Fruit fly (Drosophila melanogaster) whole organism, embryonic: ENCODE measurements around the gene Rbp6.

Experiments
- BEAF-32 ChIP-seq: fragments of 200-800 bp; sonication (Bioruptor generic); optimal IDR thresholded peaks from 3 replicates; lab custom pipeline; 2017; ENCODE audit warnings: missing biosample characterization, missing genetic modification characterization, mild to moderate bottlenecking, moderate library complexity, missing genetic modification reagents
- Bdp1 ChIP-seq: fragments of 200-800 bp; sonication (Bioruptor generic); optimal IDR thresholded peaks from 3 replicates; lab custom pipeline; 2016; ENCODE audit warnings: missing biosample characterization, missing genetic modification characterization
- CG1024 ChIP-seq: fragments of 200-800 bp; sonication (Bioruptor generic); IDR thresholded peaks from 2 replicates; pipeline ENCODE4 v1.3.6; 2022; ENCODE audit warnings: missing biosample characterization, missing genetic modification characterization
- CG10267 ChIP-seq: fragments of 200-800 bp; sonication (Bioruptor generic); optimal IDR thresholded peaks from 2 replicates; lab custom pipeline; 2018; ENCODE audit warnings: missing biosample characterization, mild to moderate bottlenecking, missing genetic modification characterization, moderate library complexity
- CG10979 ChIP-seq: fragments of 200-800 bp; sonication (Bioruptor generic); optimal IDR thresholded peaks from 2 replicates; lab custom pipeline; 2018; ENCODE audit warnings: missing biosample characterization, mild to moderate bottlenecking, missing genetic modification characterization, moderate library complexity
- CG12071 ChIP-seq: fragments of 200-800 bp; sonication (Bioruptor generic); optimal IDR thresholded peaks from 3 replicates; lab custom pipeline; 2018; ENCODE audit warnings: missing biosample characterization, mild to moderate bottlenecking, missing genetic modification characterization
- CG12104 ChIP-seq: fragments of 200-800 bp; sonication (Bioruptor generic); optimal IDR thresholded peaks from 3 replicates; lab custom pipeline; 2016; ENCODE audit warnings: missing biosample characterization, missing genetic modification characterization
- CG12299 ChIP-seq: fragments of 200-800 bp; sonication (Bioruptor generic); optimal IDR thresholded peaks from 2 replicates; lab custom pipeline; 2018; ENCODE audit warnings: missing biosample characterization, mild to moderate bottlenecking, missing genetic modification characterization
- CG1233 ChIP-seq: fragments of 200-800 bp; sonication (Bioruptor generic); optimal IDR thresholded peaks from 4 replicates; lab custom pipeline; 2018; ENCODE audit warnings: missing biosample characterization, mild to moderate bottlenecking, missing genetic modification characterization
- CG13424 ChIP-seq: fragments of 200-800 bp; sonication (Bioruptor generic); optimal IDR thresholded peaks from 2 replicates; lab custom pipeline; 2019; ENCODE audit warnings: missing biosample characterization, mild to moderate bottlenecking, missing genetic modification characterization, moderate library complexity
- CG1603 ChIP-seq: fragments of 200-800 bp; sonication (Bioruptor generic); optimal IDR thresholded peaks from 2 replicates; lab custom pipeline; 2019; ENCODE audit warnings: missing biosample characterization, mild to moderate bottlenecking, missing genetic modification characterization, moderate library complexity
- CG16813 ChIP-seq: fragments of 200-800 bp; sonication (Bioruptor generic); IDR thresholded peaks from 3 replicates; pipeline ENCODE4 v1.3.6; 2022; ENCODE audit warnings: missing biosample characterization, missing genetic modification characterization; ENCODE audit not compliant: partially characterized antibody
- CG17328 ChIP-seq: fragments of 200-800 bp; sonication (Bioruptor generic); IDR thresholded peaks from 2 replicates; pipeline ENCODE4 v1.3.6; 2022; ENCODE audit warnings: missing biosample characterization, missing genetic modification characterization
- CG17361 ChIP-seq: fragments of 200-800 bp; sonication (Bioruptor generic); IDR thresholded peaks from 3 replicates; pipeline ENCODE4 v1.3.6; 2022; ENCODE audit warnings: missing biosample characterization, missing genetic modification characterization
- CG17568 ChIP-seq: fragments of 200-800 bp; sonication (Bioruptor generic); optimal IDR thresholded peaks from 2 replicates; lab custom pipeline; 2018; ENCODE audit warnings: missing biosample characterization, mild to moderate bottlenecking, missing genetic modification characterization, moderate library complexity
- CG17829 ChIP-seq: fragments of 200-800 bp; optimal IDR thresholded peaks from 2 replicates; lab custom pipeline; 2019; ENCODE audit warnings: missing biosample characterization, mild to moderate bottlenecking, missing genetic modification characterization, moderate library complexity
- CG30431 ChIP-seq: fragments of 200-800 bp; sonication (Bioruptor generic); optimal IDR thresholded peaks from 2 replicates; lab custom pipeline; 2017; ENCODE audit warnings: missing biosample characterization, missing genetic modification characterization
- CG34422 ChIP-seq: fragments of 200-800 bp; sonication (Bioruptor generic); IDR thresholded peaks from 3 replicates; pipeline ENCODE4 v1.3.6; 2022; ENCODE audit warnings: missing biosample characterization, missing genetic modification characterization
- CG3995 ChIP-seq: fragments of 200-800 bp; sonication (Bioruptor generic); optimal IDR thresholded peaks from 3 replicates; lab custom pipeline; 2016; ENCODE audit warnings: missing biosample characterization, missing genetic modification characterization
- CG8478 ChIP-seq: fragments of >200 bp; optimal IDR thresholded peaks from 2 replicates; lab custom pipeline; 2018
- CG9727 ChIP-seq: fragments of 200-800 bp; sonication (Bioruptor generic); optimal IDR thresholded peaks from 3 replicates; lab custom pipeline; 2017; ENCODE audit warnings: missing biosample characterization, mild to moderate bottlenecking, missing genetic modification characterization
- CrebB ChIP-seq: fragments of 200-800 bp; sonication (Bioruptor generic); optimal IDR thresholded peaks from 3 replicates; lab custom pipeline; 2018; ENCODE audit warnings: missing biosample characterization, mild to moderate bottlenecking, missing genetic modification characterization
- Drgx ChIP-seq: fragments of 200-800 bp; sonication (Bioruptor generic); IDR thresholded peaks from 2 replicates; pipeline ENCODE4 v1.3.6; 2022; ENCODE audit warnings: missing biosample characterization, missing genetic modification characterization
- E2f1 ChIP-seq: fragments of 200-800 bp; sonication (Bioruptor generic); IDR thresholded peaks from 2 replicates; pipeline ENCODE4 v1.3.6; 2022; ENCODE audit warnings: missing biosample characterization, missing genetic modification characterization
- Gsc ChIP-seq: fragments of 200-800 bp; sonication (Bioruptor generic); IDR thresholded peaks from 2 replicates; pipeline ENCODE4 v1.3.6; 2022; ENCODE audit warnings: missing biosample characterization, missing genetic modification characterization
- Hmr ChIP-seq: fragments of 200-800 bp; sonication (Bioruptor generic); optimal IDR thresholded peaks from 3 replicates; lab custom pipeline; 2017; ENCODE audit warnings: mild to moderate bottlenecking, missing biosample characterization, missing genetic modification reagents, missing genetic modification characterization
- Meics ChIP-seq: fragments of 200-800 bp; sonication (Bioruptor generic); optimal IDR thresholded peaks from 2 replicates; lab custom pipeline; 2017; ENCODE audit warnings: missing biosample characterization, mild to moderate bottlenecking, missing genetic modification characterization
- NFAT ChIP-seq: fragments of 200-800 bp; sonication (Bioruptor generic); IDR thresholded peaks from 2 replicates; pipeline ENCODE4 v1.3.6; 2022; ENCODE audit warnings: missing biosample characterization, missing genetic modification characterization
- NfI ChIP-seq: fragments of 200-800 bp; sonication (Bioruptor generic); optimal IDR thresholded peaks from 3 replicates; lab custom pipeline; 2018; ENCODE audit warnings: missing biosample characterization, mild to moderate bottlenecking, missing genetic modification characterization, moderate library complexity
- Opbp ChIP-seq: fragments of 200-800 bp; sonication (Bioruptor generic); IDR thresholded peaks from 3 replicates; pipeline ENCODE4 v1.3.6; 2022; ENCODE audit warnings: missing biosample characterization, missing genetic modification characterization; ENCODE audit not compliant: partially characterized antibody
- amos ChIP-seq: fragments of 200-800 bp; sonication (Bioruptor generic); IDR thresholded peaks from 2 replicates; pipeline ENCODE4 v1.3.6; 2022; ENCODE audit warnings: missing biosample characterization, missing genetic modification characterization; ENCODE audit not compliant: partially characterized antibody
- bab2 ChIP-seq: fragments of 200-800 bp; sonication (Bioruptor generic); optimal IDR thresholded peaks from 2 replicates; lab custom pipeline; 2016; ENCODE audit warnings: missing biosample characterization, missing genetic modification characterization
- chm ChIP-seq: fragments of 200-800 bp; sonication (Bioruptor generic); IDR thresholded peaks from 2 replicates; pipeline ENCODE4 v1.3.6; 2022; ENCODE audit warnings: missing biosample characterization, missing genetic modification characterization
- crc ChIP-seq: fragments of 200-800 bp; sonication (Bioruptor generic); optimal IDR thresholded peaks from 2 replicates; lab custom pipeline; 2016; ENCODE audit warnings: missing biosample characterization, missing genetic modification characterization
- croc ChIP-seq: fragments of 200-800 bp; sonication (Bioruptor generic); conservative IDR thresholded peaks from 3 replicates; pipeline ENCODE4 v1.3.6; 2022; ENCODE audit warnings: missing biosample characterization, missing genetic modification characterization
- dm ChIP-seq: fragments of 200-800 bp; sonication (Bioruptor generic); optimal IDR thresholded peaks from 3 replicates; lab custom pipeline; 2016; ENCODE audit warnings: missing biosample characterization, missing genetic modification characterization
- ftz-f1 ChIP-seq: fragments of 200-800 bp; sonication (Bioruptor generic); optimal IDR thresholded peaks from 2 replicates; lab custom pipeline; 2016; ENCODE audit warnings: missing biosample characterization, missing genetic modification characterization
- gcm2 ChIP-seq: fragments of 200-800 bp; sonication (Bioruptor generic); optimal IDR thresholded peaks from 2 replicates; lab custom pipeline; 2016; ENCODE audit warnings: missing biosample characterization, missing genetic modification characterization
- jumu ChIP-seq: fragments of 200-800 bp; sonication (Bioruptor generic); optimal IDR thresholded peaks from 3 replicates; lab custom pipeline; 2016; ENCODE audit warnings: missing biosample characterization, missing genetic modification characterization
- lmd ChIP-seq: fragments of 200-800 bp; sonication (Bioruptor generic); IDR thresholded peaks from 2 replicates; pipeline ENCODE4 v1.3.6; 2022; ENCODE audit warnings: missing biosample characterization, missing genetic modification characterization
- nerfin-1 ChIP-seq: fragments of 200-800 bp; sonication (Bioruptor generic); optimal IDR thresholded peaks from 3 replicates; lab custom pipeline; 2019; ENCODE audit warnings: missing biosample characterization, mild to moderate bottlenecking, missing genetic modification characterization, moderate library complexity
- onecut ChIP-seq: fragments of 200-800 bp; sonication (Bioruptor generic); IDR thresholded peaks from 2 replicates; pipeline ENCODE4 v1.3.6; 2022; ENCODE audit warnings: missing biosample characterization, missing genetic modification characterization
- otp ChIP-seq: fragments of 200-800 bp; sonication (Bioruptor generic); IDR thresholded peaks from 3 replicates; pipeline ENCODE4, ENCODE4 v1.3.6; 2022; ENCODE audit warnings: missing biosample characterization, missing genetic modification characterization
- row ChIP-seq: fragments of 200-800 bp; sonication (Bioruptor generic); IDR thresholded peaks from 3 replicates; pipeline ENCODE4 v1.3.6; 2022; ENCODE audit warnings: missing biosample characterization, missing genetic modification characterization
- shn ChIP-seq: fragments of 200-800 bp; sonication (Bioruptor generic); optimal IDR thresholded peaks from 3 replicates; lab custom pipeline; 2016; ENCODE audit warnings: missing biosample characterization, missing genetic modification characterization
- slou ChIP-seq: fragments of 200-800 bp; sonication (Bioruptor generic); optimal IDR thresholded peaks from 3 replicates; lab custom pipeline; 2016; ENCODE audit warnings: missing biosample characterization, missing genetic modification characterization
- stwl ChIP-seq: fragments of 200-800 bp; sonication (Bioruptor generic); optimal IDR thresholded peaks from 3 replicates; lab custom pipeline; 2018; ENCODE audit warnings: missing biosample characterization, mild to moderate bottlenecking, missing genetic modification characterization, moderate library complexity
- tap ChIP-seq: fragments of 200-800 bp; optimal IDR thresholded peaks from 3 replicates; lab custom pipeline; 2019; ENCODE audit warnings: missing biosample characterization, mild to moderate bottlenecking, missing genetic modification characterization, moderate library complexity
- tna ChIP-seq: fragments of 200-800 bp; sonication (Bioruptor generic); IDR thresholded peaks from 2 replicates; pipeline ENCODE4 v1.3.6; 2022; ENCODE audit warnings: missing biosample characterization, missing genetic modification characterization; ENCODE audit not compliant: partially characterized antibody
- vvl ChIP-seq: fragments of 200-800 bp; sonication (Bioruptor generic); IDR thresholded peaks from 2 replicates; pipeline ENCODE4 v1.3.6; 2022; ENCODE audit warnings: missing biosample characterization, missing genetic modification characterization
- zen ChIP-seq: fragments of 200-800 bp; sonication (Bioruptor generic); optimal IDR thresholded peaks from 3 replicates; lab custom pipeline; 2018; ENCODE audit warnings: missing biosample characterization, mild to moderate bottlenecking, missing genetic modification characterization, moderate library complexity
- zfh1 ChIP-seq: fragments of 200-800 bp; sonication (Bioruptor generic); IDR thresholded peaks from 3 replicates; pipeline ENCODE4 v1.3.6; 2022; ENCODE audit warnings: missing biosample characterization, missing genetic modification characterization

Gene Rbp6

DNA sequence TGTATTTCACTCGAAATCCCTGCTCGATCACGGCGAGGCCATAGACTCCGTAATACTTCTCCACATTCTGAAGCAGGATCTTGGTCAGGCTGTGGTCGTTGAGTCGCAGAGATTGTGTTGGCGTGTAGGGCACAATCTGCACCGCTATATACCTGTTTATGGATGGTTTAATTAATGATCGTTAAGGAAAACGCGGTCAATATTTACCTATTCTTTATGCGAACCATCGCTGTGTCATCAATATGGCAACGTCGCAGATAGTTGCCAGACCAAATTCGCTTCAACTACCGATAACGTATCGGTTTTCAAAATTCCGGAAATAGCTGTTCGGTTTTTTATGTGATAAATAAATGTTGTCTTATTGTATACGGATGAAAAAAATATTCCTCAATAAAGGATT, 193.2 kb downstream of the Rbp6 start, which contains the start of gene Pop5 (continued):
- TF ChIP-seq CG3995 (peak; percentile 63), bab2 (GFP tag; lab: Kevin White, UChicago) (no peak), amos (GFP tag; lab: Robert Waterston, UW) (peak; percentile 53; the same call in 1 of the 2 replicates), Bdp1 (GFP tag; lab: Kevin White, UChicago) (no peak), shn (GFP tag; lab: Kevin White, UChicago) (no peak), CG34422 (0 out of 3 replicates have a peak, but pooled peaks have one; percentile 32), onecut (GFP tag; lab: Robert Waterston, UW) (peak; percentile 36; the same call in 1 of the 2 replicates), tna (GFP tag; lab: Robert Waterston, UW) (no peak), CG16813 (GFP tag; lab: Robert Waterston, UW) (no peak), NFAT (GFP tag; lab: Robert Waterston, UW) (no peak), BEAF-32 (GFP tag; lab: Kevin White, UChicago) (peak; percentile 57), CG30431 (GFP tag; lab: Kevin White, UChicago) (no peak), E2f1 (GFP tag; lab: Robert Waterston, UW) (no peak), CG17829 (tag; lab: Kevin White, UChicago) (peak; percentile 37), chm (GFP tag; lab: Robert Waterston, UW) (no peak), jumu (GFP tag; lab: Kevin White, UChicago) (no peak), row (GFP tag; lab: Robert Waterston, UW) (0 out of 3 replicates have a peak, but pooled peaks have one; percentile 27), CG1024 (no peak), ftz-f1 (GFP tag; lab: Kevin White, UChicago) (peak; percentile 27), CG8478 (lab: Kevin White, UChicago) (no peak), Gsc (GFP tag; lab: Robert Waterston, UW) (no peak), NfI (GFP tag; lab: Kevin White, UChicago) (peak; percentile 34), Drgx (GFP tag; lab: Robert Waterston, UW) (0 out of 2 replicates have a peak, but pooled peaks have one; percentile 19), otp (GFP tag; lab: Robert Waterston, UW) (no peak), Hmr (GFP tag; lab: Kevin White, UChicago) (no peak), zfh1 (GFP tag; lab: Robert Waterston, UW) (no peak), stwl (tag; lab: Kevin White, UChicago) (peak; percentile 70), lmd (GFP tag; lab: Robert Waterston, UW) (no peak), CG17568 (no peak), CG10979 (tag; lab: Kevin White, UChicago) (peak; percentile 11), CG9727 (GFP tag; lab: Kevin White, UChicago) (peak; percentile 26), crc (GFP tag; lab: Kevin White, UChicago) (no peak), vvl (peak; percentile 49), CG10267 (tag; lab: Kevin White, UChicago) (peak; percentile 24), gcm2 (no peak), nerfin-1 (tag; lab: Kevin White, UChicago) (no peak), CG17361 (GFP tag; lab: Robert Waterston, UW) (no peak), dm (GFP tag; lab: Kevin White, UChicago) (peak; percentile 6), CG17328 (GFP tag; lab: Robert Waterston, UW) (no peak), croc (GFP tag; lab: Robert Waterston, UW) (no peak), CG1233 (GFP tag; lab: Kevin White, UChicago) (peak; percentile 34), slou (GFP tag; lab: Kevin White, UChicago) (no peak), zen (tag; lab: Kevin White, UChicago) (peak; percentile 28), CG12104 (no peak), CG12071 (GFP tag; lab: Kevin White, UChicago) (no peak), CG1603 (tag; lab: Kevin White, UChicago) (peak; percentile 72), CG12299 (tag; lab: Kevin White, UChicago) (no peak), CG13424 (tag; lab: Kevin White, UChicago) (peak; percentile 15), tap (tag; lab: Kevin White, UChicago) (no peak), CrebB (peak; percentile 50), Opbp (0 out of 3 replicates have a peak, but pooled peaks have one; percentile 24), Meics (GFP tag; lab: Kevin White, UChicago) (peak; percentile 30)
